Worm (Caenorhabditis elegans): ENCODE results near the gene F14D7.6.

- TF ChIP-seq ama-1 (optimal IDR thresholded peaks at IDR 0.05): no peak
- no peak for TF ChIP-seq ceh-13 (GFP tag; optimal IDR thresholded peaks at IDR 0.05)
- TF ChIP-seq tbx-37 (GFP tag; conservative IDR thresholded peaks at IDR 0.05): no peak
- no peak for TF ChIP-seq hmg-4 (GFP tag; optimal IDR thresholded peaks at IDR 0.05)
- TF ChIP-seq ets-7 (tag; optimal IDR thresholded peaks at IDR 0.05): no peak
- no peak for TF ChIP-seq aly-1 (tag; optimal IDR thresholded peaks at IDR 0.05)
- no peak for TF ChIP-seq flt-1 (GFP tag; IDR thresholded peaks at IDR 0.05)
- TF ChIP-seq F13C5.2 (tag; optimal IDR thresholded peaks at IDR 0.05): no peak
Measured at ce11 chrV:14322743-14323142, 21.5 kb downstream of the F14D7.6 start, which contains the start of gene F47B8.3.

Data from whole organism, early embryonic.